Worm (Caenorhabditis elegans): ENCODE measurements around the gene dpl-1.

The dpl-1 gene

DNA sequence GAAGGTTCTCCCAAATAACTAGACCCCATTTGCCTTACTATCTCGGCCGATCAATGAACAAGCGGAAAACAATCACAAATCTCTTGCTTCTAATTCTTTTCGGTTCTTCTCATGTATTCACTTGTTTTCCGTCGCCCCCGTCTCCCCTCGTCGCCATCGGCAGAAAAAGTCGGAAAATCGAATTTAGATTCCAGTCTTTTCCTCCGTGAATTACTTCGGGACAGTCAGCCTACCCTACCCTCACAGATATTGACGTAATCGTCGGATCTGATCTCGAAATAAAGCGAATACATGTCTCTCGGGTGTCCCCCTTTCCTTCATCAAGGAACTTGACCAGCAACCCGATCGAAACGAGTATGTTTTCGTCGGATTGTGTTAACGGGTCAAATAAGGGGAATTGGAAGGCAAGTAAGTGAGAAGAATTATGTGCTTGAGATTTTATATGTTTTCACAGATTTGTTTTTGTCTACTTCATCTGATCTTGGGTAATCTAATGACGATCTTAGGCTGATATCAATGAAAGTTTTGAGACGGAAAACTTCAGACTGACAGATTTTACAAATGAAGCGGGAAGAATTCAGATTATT, 20.9 kb downstream of the dpl-1 start:
- no peak for TF ChIP-seq aly-2 (tag; optimal IDR thresholded peaks at IDR 0.05)
- peak; percentile 30 for TF ChIP-seq ceh-16 (tag; optimal IDR thresholded peaks at IDR 0.05)
- TF ChIP-seq mbf-1 (tag; optimal IDR thresholded peaks at IDR 0.05) = no peak

DNA sequence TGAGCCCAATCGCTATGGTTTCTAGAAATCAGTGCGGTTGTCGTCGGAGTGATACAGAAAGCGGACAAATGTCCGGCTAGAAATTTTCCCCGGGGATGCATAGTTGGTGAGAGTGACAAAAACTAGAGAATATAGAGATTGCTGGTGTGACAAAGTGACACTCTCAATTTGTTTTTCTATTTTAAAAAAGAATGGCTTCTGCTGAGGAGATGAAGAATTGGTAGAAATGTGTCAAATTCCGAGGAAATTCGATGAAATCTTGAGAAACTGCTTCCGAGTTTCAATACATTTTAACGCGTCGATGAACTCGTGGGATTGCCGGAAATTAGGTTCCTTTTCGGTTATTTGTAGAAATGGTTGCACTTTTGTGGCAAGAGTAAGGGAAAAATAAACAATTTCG, 24.5 kb downstream of the dpl-1 start, which contains the start of gene twk-4:
twk-4 (minus strand) TSS at position 101 of the 400 bp plus-strand sequence.
- no peak for TF ChIP-seq nhr-25 (tag; optimal IDR thresholded peaks at IDR 0.05)
- TF ChIP-seq sma-9 (GFP tag; optimal IDR thresholded peaks at IDR 0.05) = no peak
- TF ChIP-seq sma-9 (tag; optimal IDR thresholded peaks at IDR 0.05) = no peak
- no peak for TF ChIP-seq lin-13 (GFP tag; optimal IDR thresholded peaks at IDR 0.05)
- TF ChIP-seq crh-2 (tag; optimal IDR thresholded peaks at IDR 0.05) = no peak
- no peak for TF ChIP-seq Y55F3AM.14 (GFP tag; optimal IDR thresholded peaks at IDR 0.05)
- no peak for TF ChIP-seq blmp-1 (tag; optimal IDR thresholded peaks at IDR 0.05; ENCODE audit: insufficient read depth)
- TF ChIP-seq ceh-82 (tag; optimal IDR thresholded peaks at IDR 0.05) = no peak
- no peak for TF ChIP-seq egl-27 (tag; optimal IDR thresholded peaks at IDR 0.05)
- no peak for TF ChIP-seq snpc-4 (tag; optimal IDR thresholded peaks at IDR 0.05)
- TF ChIP-seq nhr-77 (tag; optimal IDR thresholded peaks at IDR 0.05) = no peak
- TF ChIP-seq C34F6.9 (tag; optimal IDR thresholded peaks at IDR 0.05) = no peak
- no peak for TF ChIP-seq ZK546.5 (tag; optimal IDR thresholded peaks at IDR 0.05)

DNA sequence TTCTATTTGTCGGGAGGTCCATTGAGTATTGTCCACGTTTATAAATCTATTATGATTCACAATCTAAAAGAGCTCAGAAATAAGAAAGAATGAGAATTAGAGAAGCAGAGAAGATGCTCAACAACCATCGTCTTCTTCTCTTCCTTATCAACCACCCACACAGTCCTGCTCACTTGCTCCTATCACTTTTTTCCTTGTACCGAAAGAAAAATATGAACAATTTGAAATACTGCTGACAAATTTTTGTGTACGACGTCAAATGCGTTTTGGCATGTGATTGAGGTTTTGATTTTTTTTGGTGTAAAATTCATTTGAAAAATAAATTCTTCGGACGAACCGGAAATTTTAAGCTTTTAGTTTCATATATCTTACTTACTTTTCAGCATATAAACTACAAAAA, 26.6 kb downstream of the dpl-1 start:
- TF ChIP-seq Y55F3AM.14 (GFP tag; optimal IDR thresholded peaks at IDR 0.05) = no peak
- TF ChIP-seq nhr-21 (tag; optimal IDR thresholded peaks at IDR 0.05) = no peak
- no peak for TF ChIP-seq ama-1 (optimal IDR thresholded peaks at IDR 0.05)
- no peak for TF ChIP-seq ztf-4 (tag; optimal IDR thresholded peaks at IDR 0.05)
- peak; percentile 8 for TF ChIP-seq skn-1 (tag; optimal IDR thresholded peaks at IDR 0.05)
- TF ChIP-seq nhr-23 (tag; optimal IDR thresholded peaks at IDR 0.05) = no peak
- TF ChIP-seq mbf-1 (tag; optimal IDR thresholded peaks at IDR 0.05) = no peak
- no peak for TF ChIP-seq nhr-237 (tag; optimal IDR thresholded peaks at IDR 0.05)
- TF ChIP-seq sma-9 (GFP tag; optimal IDR thresholded peaks at IDR 0.05) = peak; percentile 27
- no peak for TF ChIP-seq sma-9 (tag; optimal IDR thresholded peaks at IDR 0.05)
- peak; percentile 79 for TF ChIP-seq fos-1 (tag; optimal IDR thresholded peaks at IDR 0.05)
- TF ChIP-seq lin-39 (tag; optimal IDR thresholded peaks at IDR 0.05) = no peak
- TF ChIP-seq ztf-11 (tag; optimal IDR thresholded peaks at IDR 0.05) = no peak
- TF ChIP-seq unc-39 (tag; optimal IDR thresholded peaks at IDR 0.05) = no peak
- TF ChIP-seq elt-3 (tag; optimal IDR thresholded peaks at IDR 0.05) = no peak

DNA sequence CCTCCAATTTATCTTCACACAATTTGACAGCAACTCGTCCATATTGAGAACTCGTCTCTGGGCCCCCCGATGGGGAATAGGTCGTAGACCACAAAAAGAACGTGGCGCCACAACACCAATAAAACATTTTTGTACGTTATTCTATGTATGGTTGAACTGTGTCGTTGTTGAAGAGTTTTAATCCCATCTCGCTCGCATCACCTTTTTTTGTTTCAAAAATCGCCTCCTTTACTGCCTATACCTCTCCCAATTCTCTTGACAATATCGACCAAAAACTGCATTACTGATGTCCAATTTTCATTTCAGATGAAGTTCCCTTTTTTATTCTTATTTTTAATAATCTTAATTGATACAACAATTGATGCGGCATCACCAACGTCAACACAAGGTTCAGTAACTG, 27.5 kb downstream of the dpl-1 start, which contains the start of gene let-23:
let-23 (plus strand) TSS at position 301 of the 400 bp plus-strand sequence.
- TF ChIP-seq egl-27 (tag; optimal IDR thresholded peaks at IDR 0.05) (no peak), aly-2 (tag; optimal IDR thresholded peaks at IDR 0.05) (no peak), peb-1 (tag; optimal IDR thresholded peaks at IDR 0.05) (no peak), nhr-77 (tag; optimal IDR thresholded peaks at IDR 0.05) (no peak), ztf-1 (GFP tag; conservative IDR thresholded peaks at IDR 0.05) (no peak), nhr-11 (tag; optimal IDR thresholded peaks at IDR 0.05) (no peak), lsy-2 (tag; optimal IDR thresholded peaks at IDR 0.05) (no peak)

DNA sequence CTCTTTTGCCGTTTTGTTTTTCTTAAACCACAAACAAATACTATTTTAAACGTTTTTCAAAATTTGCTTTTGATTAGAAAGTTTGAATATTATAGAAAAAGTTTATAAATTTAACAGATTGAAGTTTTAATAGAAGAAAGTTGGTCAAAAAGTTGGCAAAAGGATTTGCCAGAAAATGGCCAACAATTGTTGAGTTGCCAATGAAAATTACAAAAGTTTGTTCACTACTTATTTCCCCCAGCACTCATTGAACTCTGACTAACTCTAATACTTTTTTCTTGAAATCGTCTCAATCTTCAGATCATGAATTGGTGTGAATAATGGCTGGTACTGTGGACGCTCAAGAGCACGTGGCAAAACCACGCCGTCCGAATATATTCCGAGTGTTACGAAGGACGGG, 40.4 kb downstream of the dpl-1 start, which contains the start of gene ZK1067.4:
ZK1067.4 (plus strand) TSS at position 301 of the 400 bp plus-strand sequence.
- no peak for TF ChIP-seq lin-13 (GFP tag; optimal IDR thresholded peaks at IDR 0.05)
- no peak for TF ChIP-seq nhr-23 (tag; optimal IDR thresholded peaks at IDR 0.05)
- no peak for TF ChIP-seq egl-27 (tag; optimal IDR thresholded peaks at IDR 0.05)
- TF ChIP-seq nhr-6 (tag; optimal IDR thresholded peaks at IDR 0.05) = no peak
- no peak for TF ChIP-seq F13H6.1 (tag; optimal IDR thresholded peaks at IDR 0.05)
- no peak for TF ChIP-seq elt-1 (tag; optimal IDR thresholded peaks at IDR 0.05)
- TF ChIP-seq R02D3.7 (tag; optimal IDR thresholded peaks at IDR 0.05) = no peak
- TF ChIP-seq sma-3 (GFP tag; optimal IDR thresholded peaks at IDR 0.05) = no peak
- TF ChIP-seq sem-4 (tag; optimal IDR thresholded peaks at IDR 0.05) = no peak
- TF ChIP-seq nhr-21 (tag; optimal IDR thresholded peaks at IDR 0.05) = no peak
- no peak for TF ChIP-seq sma-9 (GFP tag; optimal IDR thresholded peaks at IDR 0.05)
- no peak for TF ChIP-seq sma-9 (tag; optimal IDR thresholded peaks at IDR 0.05)
- TF ChIP-seq ceh-82 (tag; optimal IDR thresholded peaks at IDR 0.05) = no peak
- no peak for TF ChIP-seq fos-1 (tag; optimal IDR thresholded peaks at IDR 0.05)
